Fruit fly (Drosophila melanogaster): ENCODE data around the gene CG43168.

- peak; percentile 61 for TF ChIP-seq tai (GFP tag; optimal IDR thresholded peaks at IDR 0.05)
- TF ChIP-seq dmrt93B (GFP tag; optimal IDR thresholded peaks at IDR 0.05), result peak; percentile 6
- TF ChIP-seq h (GFP tag; optimal IDR thresholded peaks at IDR 0.05), result peak; percentile 27
- no peak for TF ChIP-seq Abd-B (GFP tag; optimal IDR thresholded peaks at IDR 0.05)
- peak; percentile 27 for TF ChIP-seq brk (GFP tag; optimal IDR thresholded peaks at IDR 0.05)
- peak; percentile 28 for TF ChIP-seq fru (GFP tag; optimal IDR thresholded peaks at IDR 0.05)
- no peak for TF ChIP-seq psq (GFP tag; optimal IDR thresholded peaks at IDR 0.05)
- TF ChIP-seq GATAd (GFP tag; optimal IDR thresholded peaks at IDR 0.05), result no peak
- peak; percentile 74 for TF ChIP-seq Myc (optimal IDR thresholded peaks at IDR 0.05)
- TF ChIP-seq Dfd (GFP tag; optimal IDR thresholded peaks at IDR 0.05), result no peak
- no peak for TF ChIP-seq woc (GFP tag; optimal IDR thresholded peaks at IDR 0.05)
- no peak for TF ChIP-seq sage (GFP tag; optimal IDR thresholded peaks at IDR 0.05)
- peak; percentile 25 for TF ChIP-seq br (GFP tag; optimal IDR thresholded peaks at IDR 0.05)
- TF ChIP-seq OdsH (GFP tag; optimal IDR thresholded peaks at IDR 0.05), result no peak
Measured at dm6 chr3L:6263896-6264841, 11.4 kb upstream of the CG43168 start.

All from whole organism, wandering third instar larva.